Worm (Caenorhabditis elegans) whole organism, L3 larva: ENCODE measurements around the gene erp-44.3.

Source experiments
- aly-2 ChIP-seq: fragments of 150-350 bp; optimal IDR thresholded peaks from 2 replicates; lab custom pipeline; 2014; ENCODE audit warnings: missing biosample characterization, missing genetic modification characterization
- fkh-10 ChIP-seq: sonication (generic microtip); optimal IDR thresholded peaks from 2 replicates; lab custom pipeline; 2017; ENCODE audit warnings: missing biosample characterization, missing genetic modification reagents, missing genetic modification characterization
- nhr-237 ChIP-seq: fragments of 150-350 bp; optimal IDR thresholded peaks from 2 replicates; lab custom pipeline; 2014; ENCODE audit warnings: missing biosample characterization, missing genetic modification characterization
- skn-1 ChIP-seq: fragments of 150-350 bp; optimal IDR thresholded peaks from 2 replicates; lab custom pipeline; 2014; ENCODE audit warnings: missing biosample characterization, missing genetic modification characterization
- unc-39 ChIP-seq: sonication (generic microtip); optimal IDR thresholded peaks from 4 replicates; lab custom pipeline; 2017; ENCODE audit warnings: missing biosample characterization, missing genetic modification characterization
- unc-62 ChIP-seq: fragments of 150-350 bp; sonication (generic microtip); optimal IDR thresholded peaks from 4 replicates; lab custom pipeline; 2014; ENCODE audit warnings: missing biosample characterization, missing genetic modification reagents, missing genetic modification characterization
- zag-1 ChIP-seq: fragments of 150-350 bp; optimal IDR thresholded peaks from 2 replicates; lab custom pipeline; 2014; ENCODE audit warnings: missing biosample characterization, missing genetic modification characterization

ce11 chrIV:8080166-8080565 lies 42.3 kb upstream of the erp-44.3 start:
- no peak for TF ChIP-seq zag-1 (tag; lab: Kevin White, UChicago)
- no peak for TF ChIP-seq skn-1 (tag; lab: Kevin White, UChicago)
- TF ChIP-seq fkh-10 (GFP tag; lab: Kevin White, UChicago) = no peak
- no peak for TF ChIP-seq aly-2 (tag; lab: Kevin White, UChicago)
- no peak for TF ChIP-seq unc-62
- TF ChIP-seq nhr-237 = no peak
- TF ChIP-seq unc-39 (tag; lab: Kevin White, UChicago) = no peak
